Worm (Caenorhabditis elegans): ENCODE results near the gene Y39B6A.27.

Y39B6A.27 gene

ce11 chrV:18990238-18990901, 41.2 kb upstream of the Y39B6A.27 start, which contains the start of the genes reps-1 and Y39B6A.37 (continued):
- peak; percentile 72 for TF ChIP-seq C06A6.2 (GFP tag; conservative IDR thresholded peaks at IDR 0.05)
- peak; percentile 94 for TF ChIP-seq Y53G8AR.9 (GFP tag; conservative IDR thresholded peaks at IDR 0.05)
- TF ChIP-seq dpl-1 (GFP tag; optimal IDR thresholded peaks at IDR 0.05), result no peak
- no peak for TF ChIP-seq die-1 (tag; optimal IDR thresholded peaks at IDR 0.05)
- peak; percentile 1 for TF ChIP-seq efl-1 (GFP tag; optimal IDR thresholded peaks at IDR 0.05)
- TF ChIP-seq lag-1 (GFP tag; IDR thresholded peaks at IDR 0.05), result no peak
- TF ChIP-seq egrh-3 (GFP tag; IDR thresholded peaks at IDR 0.05), result no peak
- TF ChIP-seq xnd-1 (tag; optimal IDR thresholded peaks at IDR 0.05), result peak; percentile 24
- no peak for TF ChIP-seq ceh-91 (GFP tag; IDR thresholded peaks at IDR 0.05)
- peak; percentile 85 for TF ChIP-seq mcd-1 (GFP tag; IDR thresholded peaks at IDR 0.05)
- TF ChIP-seq sdz-38 (tag; optimal IDR thresholded peaks at IDR 0.05), result no peak
- peak; percentile 97 for TF ChIP-seq ztf-18 (tag; optimal IDR thresholded peaks at IDR 0.05)
- peak in 1 of 3 experiments; percentile 77 for TF ChIP-seq lin-35 (GFP tag; optimal IDR thresholded peaks at IDR 0.05)
- TF ChIP-seq zim-3 (tag; optimal IDR thresholded peaks at IDR 0.05), result no peak
- TF ChIP-seq hrde-1 (tag; optimal IDR thresholded peaks at IDR 0.05; ENCODE audit: borderline replicate concordance), result no peak
- no peak for TF ChIP-seq somi-1 (GFP tag; optimal IDR thresholded peaks at IDR 0.05)
- TF ChIP-seq ceh-58 (GFP tag; IDR thresholded peaks at IDR 0.05), result no peak
- no peak for TF ChIP-seq B0035.1 (tag; optimal IDR thresholded peaks at IDR 0.05)
- no peak for TF ChIP-seq mel-28 (tag; optimal IDR thresholded peaks at IDR 0.05; ENCODE audit: borderline replicate concordance)
- TF ChIP-seq tlf-1 (GFP tag; optimal IDR thresholded peaks at IDR 0.05), result peak; percentile 32
- TF ChIP-seq him-1 (tag; optimal IDR thresholded peaks at IDR 0.05), result no peak
- no peak for TF ChIP-seq ceh-79 (tag; optimal IDR thresholded peaks at IDR 0.05)
- peak; percentile 82 for TF ChIP-seq lin-40 (tag; optimal IDR thresholded peaks at IDR 0.05)
- TF ChIP-seq madf-10 (tag; optimal IDR thresholded peaks at IDR 0.05), result peak; percentile 2
- TF ChIP-seq attf-6 (GFP tag; IDR thresholded peaks at IDR 0.05), result 0 out of 2 replicates have a peak, but pooled peaks have one; percentile 33
- no peak for TF ChIP-seq C17E4.6 (GFP tag; IDR thresholded peaks at IDR 0.05)
- no peak for TF ChIP-seq mxl-1 (tag; optimal IDR thresholded peaks at IDR 0.05)
- TF ChIP-seq unc-62 (GFP tag; optimal IDR thresholded peaks at IDR 0.05), result no peak
- TF ChIP-seq F57A8.1 (GFP tag; optimal IDR thresholded peaks at IDR 0.05), result no peak
- TF ChIP-seq ets-4 (GFP tag; optimal IDR thresholded peaks at IDR 0.05), result no peak
- TF ChIP-seq ztf-3 (GFP tag; optimal IDR thresholded peaks at IDR 0.05), result no peak
- TF ChIP-seq F37B4.10 (GFP tag; IDR thresholded peaks at IDR 0.05), result 0 out of 2 replicates have a peak, but pooled peaks have one; percentile 33
- TF ChIP-seq nfya-1 (tag; optimal IDR thresholded peaks at IDR 0.05; ENCODE audit: borderline replicate concordance, insufficient read depth), result no peak
- peak; percentile 69 for TF ChIP-seq madf-6 (GFP tag; IDR thresholded peaks at IDR 0.05)
- TF ChIP-seq attf-5 (GFP tag; optimal IDR thresholded peaks at IDR 0.05), result peak; percentile 74
- no peak for TF ChIP-seq nfya-2 (GFP tag; IDR thresholded peaks at IDR 0.05)
- peak; percentile 74 for TF ChIP-seq lin-54 (GFP tag; optimal IDR thresholded peaks at IDR 0.05)
- no peak for TF ChIP-seq hlh-12 (tag; optimal IDR thresholded peaks at IDR 0.05)
- 0 out of 2 replicates have a peak, but pooled peaks have one; percentile 44 for TF ChIP-seq attf-3 (GFP tag; conservative IDR thresholded peaks at IDR 0.05)
- TF ChIP-seq F23B12.7 (tag; optimal IDR thresholded peaks at IDR 0.05; ENCODE audit: insufficient read depth), result peak; percentile 20
- TF ChIP-seq lsy-27 (tag; optimal IDR thresholded peaks at IDR 0.05; ENCODE audit: borderline replicate concordance, insufficient read depth), result no peak
- no peak for TF ChIP-seq F55B11.4 (tag; optimal IDR thresholded peaks at IDR 0.05; ENCODE audit: borderline replicate concordance, insufficient read depth)
- no peak for TF ChIP-seq rpc-1 (optimal IDR thresholded peaks at IDR 0.05)
- no peak for TF ChIP-seq rpc-1 (tag; optimal IDR thresholded peaks at IDR 0.05)
- no peak for TF ChIP-seq akir-1 (GFP tag; optimal IDR thresholded peaks at IDR 0.05)
- TF ChIP-seq K11D2.4 (GFP tag; IDR thresholded peaks at IDR 0.05), result peak; percentile 80
- TF ChIP-seq hlh-26 (GFP tag; conservative IDR thresholded peaks at IDR 0.05), result no peak

Measured in whole organism, young adult.